Fruit fly (Drosophila melanogaster): ENCODE data around the gene CG5653.

DNA sequence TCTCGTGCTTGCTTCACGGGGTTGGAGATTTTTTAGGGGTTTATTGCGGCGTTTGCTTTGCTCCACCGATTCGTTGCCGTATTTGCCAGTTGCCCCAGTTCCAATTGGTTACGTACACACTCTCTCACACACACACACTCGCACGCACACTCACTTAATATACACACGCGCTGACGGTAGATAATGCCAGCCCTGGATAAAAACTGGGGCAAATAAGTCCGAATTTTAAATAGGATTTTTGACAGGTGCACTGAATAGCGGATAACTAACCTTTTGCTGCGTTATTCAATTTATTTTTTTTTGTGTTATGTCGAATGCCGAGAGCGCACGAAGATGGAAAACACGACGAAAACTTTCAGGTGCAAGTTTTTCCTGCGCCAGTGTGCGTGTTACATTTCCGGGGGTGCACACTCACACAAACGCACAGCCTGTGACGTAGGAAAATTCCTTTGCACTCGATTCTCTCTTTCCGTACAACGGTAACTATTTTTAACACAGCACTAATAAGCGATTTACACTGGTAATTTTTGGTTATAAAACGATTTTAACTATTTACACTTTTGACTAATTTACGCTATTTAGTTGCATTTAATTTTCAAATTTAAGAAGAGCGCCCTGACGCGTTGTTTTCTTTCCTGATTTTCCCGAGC lies 13.5 kb downstream of the CG5653 start:
- TF ChIP-seq Ets98B (GFP tag; IDR thresholded peaks at IDR 0.05) (no peak), CG9948 (tag; optimal IDR thresholded peaks at IDR 0.05) (no peak), CG17806 (tag; optimal IDR thresholded peaks at IDR 0.05) (no peak), Pif1A (GFP tag; optimal IDR thresholded peaks at IDR 0.05) (no peak), Pif1B (GFP tag; optimal IDR thresholded peaks at IDR 0.05) (no peak), fd96Ca (GFP tag; IDR thresholded peaks at IDR 0.05) (no peak), CG32121 (GFP tag; IDR thresholded peaks at IDR 0.05) (no peak; the same call in 1 of the 2 replicates), rn (GFP tag; IDR thresholded peaks at IDR 0.05) (no peak)
